Worm (Caenorhabditis elegans): Measurements from ENCODE around the gene T28D9.1.

T28D9.1 gene

DNA sequence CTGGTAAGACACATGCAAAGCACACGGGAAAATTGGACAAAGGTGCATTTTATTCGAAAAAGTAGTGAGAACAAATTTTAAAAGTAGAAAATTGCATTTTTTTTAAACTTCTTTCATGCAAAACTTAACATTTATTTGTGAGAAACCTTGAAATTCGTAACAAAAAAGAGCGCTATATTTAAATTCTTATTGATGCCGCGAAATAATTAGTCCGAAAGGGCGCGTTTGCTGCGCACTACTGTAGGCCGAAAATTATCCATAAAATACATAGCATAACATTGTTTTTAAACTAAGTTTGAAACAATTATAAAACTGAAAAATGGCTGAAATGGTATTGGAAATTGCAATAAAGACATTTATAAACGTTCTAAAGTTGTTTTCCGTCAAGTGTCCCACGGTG, 27.5 kb downstream of the T28D9.1 start:
- peak; percentile 18 for TF ChIP-seq F49E8.2 (tag; optimal IDR thresholded peaks at IDR 0.05; ENCODE audit: insufficient read depth)
- peak; percentile 52; the same call in 1 of the 2 replicates for TF ChIP-seq F33H1.4 (GFP tag; IDR thresholded peaks at IDR 0.05)
- peak; percentile 79 for TF ChIP-seq snpc-3.4 (tag; optimal IDR thresholded peaks at IDR 0.05)
- peak; percentile 23; the same call in 1 of the 2 replicates for TF ChIP-seq hmg-1.2 (GFP tag; IDR thresholded peaks at IDR 0.05)
- TF ChIP-seq efl-1 (GFP tag; optimal IDR thresholded peaks at IDR 0.05) = peak; percentile 94
- TF ChIP-seq lin-54 (GFP tag; optimal IDR thresholded peaks at IDR 0.05) = peak; percentile 39
- TF ChIP-seq unc-130 (GFP tag; optimal IDR thresholded peaks at IDR 0.05) = peak; percentile 77
- peak; percentile 77 for TF ChIP-seq ceh-91 (GFP tag; IDR thresholded peaks at IDR 0.05)
- TF ChIP-seq lsl-1 (GFP tag; optimal IDR thresholded peaks at IDR 0.05) = peak; percentile 82
- peak; percentile 61; the same call in 1 of the 2 replicates for TF ChIP-seq D2030.7 (GFP tag; IDR thresholded peaks at IDR 0.05)
- peak; percentile 78 for TF ChIP-seq dpl-1 (GFP tag; optimal IDR thresholded peaks at IDR 0.05)
- TF ChIP-seq xnd-1 (tag; optimal IDR thresholded peaks at IDR 0.05) = peak; percentile 61
- TF ChIP-seq Y79H2A.3 (GFP tag; conservative IDR thresholded peaks at IDR 0.05) = no peak
- TF ChIP-seq madf-6 (GFP tag; IDR thresholded peaks at IDR 0.05) = peak; percentile 90
- peak; percentile 40; the same call in 1 of the 2 replicates for TF ChIP-seq rcor-1 (GFP tag; IDR thresholded peaks at IDR 0.05)
- TF ChIP-seq nhr-27 (tag; optimal IDR thresholded peaks at IDR 0.05) = no peak
- TF ChIP-seq F22D6.2 (tag; optimal IDR thresholded peaks at IDR 0.05) = no peak
- TF ChIP-seq F39B2.1 (GFP tag; IDR thresholded peaks at IDR 0.05) = no peak
- 0 out of 2 replicates have a peak, but pooled peaks have one; percentile 28 for TF ChIP-seq ceh-100 (GFP tag; IDR thresholded peaks at IDR 0.05)
- TF ChIP-seq snpc-1.3 (tag; optimal IDR thresholded peaks at IDR 0.05; ENCODE audit: insufficient read depth) = no peak
- peak in 1 of 3 experiments; percentile 67 for TF ChIP-seq lin-35 (GFP tag; optimal IDR thresholded peaks at IDR 0.05)
- peak; percentile 85 for TF ChIP-seq madf-8 (GFP tag; conservative IDR thresholded peaks at IDR 0.05)
- peak; percentile 58; the same call in 1 of the 2 replicates for TF ChIP-seq mcd-1 (GFP tag; IDR thresholded peaks at IDR 0.05)
- no peak for TF ChIP-seq hmg-20 (GFP tag; IDR thresholded peaks at IDR 0.05)

DNA sequence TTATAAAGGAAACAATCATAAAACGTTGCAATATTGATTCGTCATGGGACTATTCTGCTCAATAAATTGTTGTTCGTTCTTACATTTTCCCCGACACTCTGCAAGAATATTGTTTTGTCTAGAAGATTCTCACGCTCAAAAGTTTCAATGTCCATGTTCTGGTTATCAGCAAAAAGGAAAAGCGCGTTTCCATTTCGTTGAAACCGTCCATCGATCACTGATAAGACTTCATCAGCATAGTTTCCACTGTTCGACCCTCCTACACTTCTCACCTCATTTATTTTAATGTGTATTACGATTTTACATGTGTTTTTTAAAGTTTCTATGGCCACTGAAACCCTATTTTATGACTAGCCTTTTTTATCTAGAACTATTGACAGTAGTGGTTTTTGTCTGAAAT, 27.9 kb downstream of the T28D9.1 start:
- TF ChIP-seq nhr-80 (tag; optimal IDR thresholded peaks at IDR 0.05) (peak; percentile 68), lsy-27 (tag; optimal IDR thresholded peaks at IDR 0.05; ENCODE audit: borderline replicate concordance, insufficient read depth) (no peak)

DNA sequence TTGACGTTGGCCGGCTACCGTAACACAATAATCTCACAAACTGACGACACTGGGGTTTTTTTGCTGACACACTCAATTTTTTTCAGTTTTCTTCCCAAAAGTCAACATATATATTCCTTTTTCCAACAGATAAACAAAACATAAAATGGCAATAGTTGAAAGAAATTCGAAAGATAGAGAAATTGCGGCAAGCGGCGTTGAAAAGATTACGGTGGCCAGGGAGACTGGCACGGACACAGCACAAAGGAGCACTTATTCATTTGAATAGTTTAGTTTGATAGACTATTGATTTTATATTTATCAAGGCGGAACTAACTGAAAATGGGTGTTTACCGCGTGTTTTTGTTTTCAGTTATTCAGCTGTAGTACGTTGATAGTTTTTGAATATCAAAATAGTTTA, 29.1 kb downstream of the T28D9.1 start, which contains the start of gene toe-2:
TSS of gene toe-2 (minus strand) at position 70 of the 400 bp plus-strand sequence.
- TF ChIP-seq let-607 (tag; optimal IDR thresholded peaks at IDR 0.05) = no peak
- no peak for TF ChIP-seq dpl-1 (GFP tag; optimal IDR thresholded peaks at IDR 0.05)
- TF ChIP-seq attf-5 (GFP tag; optimal IDR thresholded peaks at IDR 0.05) = no peak
- no peak for TF ChIP-seq cebp-1 (GFP tag; IDR thresholded peaks at IDR 0.05)
- no peak for TF ChIP-seq cebp-1 (tag; optimal IDR thresholded peaks at IDR 0.05)
- TF ChIP-seq D2030.7 (GFP tag; IDR thresholded peaks at IDR 0.05) = no peak

DNA sequence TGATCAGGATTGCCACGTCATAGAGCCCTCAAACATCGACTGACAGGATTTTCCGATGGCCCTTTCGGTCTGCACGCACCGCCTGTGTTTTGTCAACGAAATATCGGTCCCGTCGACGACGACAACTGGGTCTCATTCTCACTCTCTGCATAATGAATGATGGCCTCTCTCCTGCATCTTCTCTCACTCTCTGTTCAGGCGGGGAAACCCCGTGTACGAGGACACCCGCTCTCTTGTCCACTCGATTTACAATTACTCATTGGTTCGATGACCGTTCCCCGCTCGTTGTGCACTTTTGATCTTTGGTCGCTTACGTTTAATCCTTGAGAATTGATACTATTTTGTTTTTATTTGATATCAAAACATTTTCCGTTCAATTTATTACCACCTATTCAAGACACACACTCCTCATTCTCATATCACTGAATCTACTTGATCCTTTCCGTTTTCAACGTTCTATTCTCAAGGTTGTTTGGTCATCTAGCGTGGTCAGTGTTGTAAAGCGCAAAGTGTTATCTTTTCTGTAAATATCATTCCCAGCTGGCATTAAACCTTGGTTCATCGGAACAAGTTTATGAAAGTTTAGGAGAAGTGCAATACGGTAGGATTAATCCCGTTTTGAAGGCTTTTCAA, 30.5 kb downstream of the T28D9.1 start:
- TF ChIP-seq lin-35 (GFP tag; optimal IDR thresholded peaks at IDR 0.05) = no peak
- TF ChIP-seq ets-4 (GFP tag; optimal IDR thresholded peaks at IDR 0.05) = no peak
- TF ChIP-seq tlf-1 (GFP tag; optimal IDR thresholded peaks at IDR 0.05) = no peak
- no peak for TF ChIP-seq him-1 (tag; optimal IDR thresholded peaks at IDR 0.05)
- no peak for TF ChIP-seq madf-8 (GFP tag; conservative IDR thresholded peaks at IDR 0.05)
- TF ChIP-seq ztf-28 (GFP tag; IDR thresholded peaks at IDR 0.05) = no peak
- no peak for TF ChIP-seq athp-1 (tag; optimal IDR thresholded peaks at IDR 0.05)
- TF ChIP-seq egl-44 (GFP tag; IDR thresholded peaks at IDR 0.05) = 0 out of 2 replicates have a peak, but pooled peaks have one; percentile 30
- no peak for TF ChIP-seq madf-3 (GFP tag; IDR thresholded peaks at IDR 0.05)
- TF ChIP-seq hrde-1 (tag; optimal IDR thresholded peaks at IDR 0.05; ENCODE audit: borderline replicate concordance) = no peak
- no peak for TF ChIP-seq cebp-2 (GFP tag; IDR thresholded peaks at IDR 0.05)
- no peak for TF ChIP-seq K11D2.4 (GFP tag; IDR thresholded peaks at IDR 0.05)
- no peak for TF ChIP-seq F23B12.7 (tag; optimal IDR thresholded peaks at IDR 0.05; ENCODE audit: insufficient read depth)
- no peak for TF ChIP-seq rpc-1 (optimal IDR thresholded peaks at IDR 0.05)
- TF ChIP-seq rpc-1 (tag; optimal IDR thresholded peaks at IDR 0.05) = no peak

Measured in whole organism, young adult.